Worm (Caenorhabditis elegans) whole organism, young adult: ENCODE data around the gene B0001.4.

ENCODE experiments used
- B0035.1 ChIP-seq: sonication (generic microtip); optimal IDR thresholded peaks from 2 replicates; lab custom pipeline; 2016; ENCODE audit warnings: missing genetic modification characterization, mild to moderate bottlenecking, missing compliant biosample characterization, missing genotype, missing genetic modification reagents
- B0261.1 ChIP-seq: sonication (generic microtip); optimal IDR thresholded peaks from 2 replicates; lab custom pipeline; 2016; ENCODE audit warnings: mild to moderate bottlenecking, missing genetic modification characterization, moderate library complexity, missing compliant biosample characterization
- C17E4.6 ChIP-seq: fragments of 200-800 bp; sonication (Bioruptor generic); IDR thresholded peaks from 2 replicates; pipeline ENCODE4 v1.3.6; 2022; ENCODE audit warnings: missing genetic modification reagents, missing genetic modification characterization, missing compliant biosample characterization
- F10E7.11 ChIP-seq: sonication (generic microtip); optimal IDR thresholded peaks from 2 replicates; lab custom pipeline; 2017; ENCODE audit warnings: mild to moderate bottlenecking, missing genetic modification characterization, moderate library complexity, missing compliant biosample characterization
- F33H1.4 ChIP-seq: fragments of 200-800 bp; sonication (Bioruptor generic); IDR thresholded peaks from 2 replicates; pipeline ENCODE4 v1.3.6; 2022; ENCODE audit warnings: missing genetic modification reagents, missing genetic modification characterization, missing compliant biosample characterization
- F37B4.10 ChIP-seq: fragments of 200-800 bp; sonication (Bioruptor generic); IDR thresholded peaks from 2 replicates; pipeline ENCODE4 v1.3.6; 2022; ENCODE audit warnings: missing genetic modification characterization, missing compliant biosample characterization
- F57C9.4 ChIP-seq: sonication (generic microtip); optimal IDR thresholded peaks from 2 replicates; lab custom pipeline; 2017; ENCODE audit warnings: mild to moderate bottlenecking, missing genetic modification characterization, missing compliant biosample characterization
- K12H6.12 ChIP-seq: fragments of 200-800 bp; sonication (Bioruptor generic); optimal IDR thresholded peaks from 2 replicates; lab custom pipeline; 2018; ENCODE audit warnings: mild to moderate bottlenecking, missing genetic modification characterization, missing compliant biosample characterization
- T07F8.4 ChIP-seq: sonication (generic microtip); optimal IDR thresholded peaks from 2 replicates; lab custom pipeline; 2016; ENCODE audit warnings: mild to moderate bottlenecking, missing genetic modification characterization, moderate library complexity, missing compliant biosample characterization
- Y67H2A.10 ChIP-seq: fragments of 200-800 bp; sonication (Bioruptor generic); conservative IDR thresholded peaks from 2 replicates; pipeline ENCODE4 v1.3.6; 2022; ENCODE audit warnings: missing genetic modification reagents, missing genetic modification characterization, missing compliant biosample characterization
- Y79H2A.3 ChIP-seq: fragments of 200-800 bp; sonication (Bioruptor generic); conservative IDR thresholded peaks from 2 replicates; pipeline ENCODE4 v1.3.6; 2022; ENCODE audit warnings: missing genetic modification reagents, missing genetic modification characterization, missing compliant biosample characterization
- aptf-2 ChIP-seq: fragments of 200-800 bp; sonication (Bioruptor generic); conservative IDR thresholded peaks from 2 replicates; pipeline ENCODE4 v1.3.6; 2022; ENCODE audit warnings: missing genetic modification reagents, missing genetic modification characterization, missing compliant biosample characterization
- athp-1 ChIP-seq: sonication (generic microtip); optimal IDR thresholded peaks from 2 replicates; lab custom pipeline; 2017; ENCODE audit warnings: mild to moderate bottlenecking, missing genetic modification characterization, missing compliant biosample characterization
- bed-1 ChIP-seq: fragments of 200-800 bp; sonication (Bioruptor generic); IDR thresholded peaks from 2 replicates; pipeline ENCODE4 v1.3.6; 2022; ENCODE audit warnings: missing genetic modification reagents, missing genetic modification characterization, missing compliant biosample characterization
- bed-2 ChIP-seq: fragments of 200-800 bp; sonication (Bioruptor generic); IDR thresholded peaks from 2 replicates; pipeline ENCODE4 v1.3.6; 2022; ENCODE audit warnings: missing genetic modification reagents, missing genetic modification characterization, missing compliant biosample characterization
- dpff-1 ChIP-seq: sonication (generic microtip); optimal IDR thresholded peaks from 2 replicates; lab custom pipeline; 2017; ENCODE audit warnings: mild to moderate bottlenecking, missing genetic modification characterization, missing compliant biosample characterization
- ets-4 ChIP-seq: fragments of 200-800 bp; sonication (Bioruptor generic); optimal IDR thresholded peaks from 2 replicates; lab custom pipeline; 2018; ENCODE audit warnings: mild to moderate bottlenecking, missing genetic modification characterization, missing compliant biosample characterization
- him-1 ChIP-seq: sonication (generic microtip); optimal IDR thresholded peaks from 2 replicates; lab custom pipeline; 2016; ENCODE audit warnings: missing genotype, missing genetic modification reagents, missing genetic modification characterization, missing compliant biosample characterization
- hrde-1 ChIP-seq: sonication (generic microtip); optimal IDR thresholded peaks from 2 replicates; lab custom pipeline; 2016; ENCODE audit warnings: missing genetic modification characterization, mild to moderate bottlenecking, missing compliant biosample characterization, moderate library complexity, missing genotype, missing genetic modification reagents, borderline replicate concordance
- hsf-1 ChIP-seq: fragments of 200-800 bp; sonication (Bioruptor generic); IDR thresholded peaks from 2 replicates; pipeline ENCODE4 v1.3.6; 2022; ENCODE audit warnings: missing genetic modification reagents, missing genetic modification characterization, missing compliant biosample characterization
- let-526 ChIP-seq: fragments of 200-800 bp; sonication (Bioruptor generic); IDR thresholded peaks from 2 replicates; pipeline ENCODE4 v1.3.6; 2022; ENCODE audit warnings: missing genetic modification reagents, missing genetic modification characterization, missing compliant biosample characterization
- let-607 ChIP-seq, 2 experiments: fragments of 200-800 bp in 1 of 2; sonication (Bioruptor generic) in 1 of 2; sonication (generic microtip) in 1 of 2; optimal IDR thresholded peaks; 2 replicates each; lab custom pipeline; 2016 to 2018; ENCODE audit warnings: mild to moderate bottlenecking in 2 of 2, missing compliant biosample characterization in 2 of 2, missing genetic modification characterization in 2 of 2, moderate library complexity in 2 of 2, missing genotype in 1 of 2
- lin-35 ChIP-seq, 3 experiments: fragments of 150-350 bp in 2 of 3; sonication (generic microtip) in 1 of 3; optimal IDR thresholded peaks; 2 replicates each; lab custom pipeline; 2014 to 2018; ENCODE audit warnings: missing biosample characterization in 3 of 3, missing genetic modification characterization in 3 of 3, missing genetic modification reagents in 3 of 3
- lin-54 ChIP-seq: fragments of 200-800 bp; sonication (Bioruptor generic); optimal IDR thresholded peaks from 2 replicates; lab custom pipeline; 2018; ENCODE audit warnings: mild to moderate bottlenecking, missing genetic modification characterization, missing compliant biosample characterization
- madf-3 ChIP-seq: fragments of 200-800 bp; sonication (Bioruptor generic); IDR thresholded peaks from 2 replicates; pipeline ENCODE4 v1.3.6; 2022; ENCODE audit warnings: missing genetic modification reagents, missing genetic modification characterization, missing compliant biosample characterization
- mxl-1 ChIP-seq: sonication (generic microtip); optimal IDR thresholded peaks from 2 replicates; lab custom pipeline; 2016; ENCODE audit warnings: missing genetic modification characterization, missing compliant biosample characterization
- nfya-1 ChIP-seq: sonication (generic microtip); optimal IDR thresholded peaks from 2 replicates; lab custom pipeline; 2017; ENCODE audit warnings: antibody characterized with exemption, missing compliant biosample characterization, missing genetic modification characterization, borderline replicate concordance; ENCODE audit not compliant: insufficient read depth
- pbrm-1 ChIP-seq: fragments of 200-800 bp; sonication (Bioruptor generic); IDR thresholded peaks from 2 replicates; pipeline ENCODE4 v1.3.6; 2022; ENCODE audit warnings: missing genetic modification reagents, missing genetic modification characterization, missing compliant biosample characterization
- rpc-1 ChIP-seq, 2 experiments: fragments of 150-350 bp in 1 of 2; sonication (generic microtip) in 1 of 2; optimal IDR thresholded peaks; 2 replicates each; lab custom pipeline; 2014 to 2018; ENCODE audit warnings: missing biosample characterization in 1 of 2, missing genetic modification characterization in 1 of 2, missing genetic modification reagents in 1 of 2, missing genotype in 1 of 2
- somi-1 ChIP-seq: fragments of 200-800 bp; sonication (Bioruptor generic); optimal IDR thresholded peaks from 2 replicates; lab custom pipeline; 2018; ENCODE audit warnings: mild to moderate bottlenecking, missing genetic modification characterization, missing compliant biosample characterization
- tbp1 ChIP-seq: fragments of 200-800 bp; sonication (Bioruptor generic); optimal IDR thresholded peaks from 2 replicates; lab custom pipeline; 2018; ENCODE audit warnings: mild to moderate bottlenecking, missing genetic modification characterization, missing compliant biosample characterization
- ztf-18 ChIP-seq: sonication (generic microtip); optimal IDR thresholded peaks from 2 replicates; lab custom pipeline; 2016; ENCODE audit warnings: missing genotype, mild to moderate bottlenecking, missing genetic modification characterization, missing compliant biosample characterization
- ztf-25 ChIP-seq: fragments of 200-800 bp; sonication (Bioruptor generic); IDR thresholded peaks from 2 replicates; pipeline ENCODE4 v1.3.6; 2022; ENCODE audit warnings: missing genetic modification reagents, missing genetic modification characterization, missing compliant biosample characterization
- ztf-26 ChIP-seq: sonication (generic microtip); optimal IDR thresholded peaks from 2 replicates; lab custom pipeline; 2017; ENCODE audit warnings: missing genetic modification characterization, missing compliant biosample characterization
- ztf-3 ChIP-seq: fragments of 200-800 bp; sonication (Bioruptor generic); optimal IDR thresholded peaks from 2 replicates; lab custom pipeline; 2018; ENCODE audit warnings: mild to moderate bottlenecking, missing genetic modification characterization, missing compliant biosample characterization
- ztf-6 ChIP-seq: fragments of 200-800 bp; sonication (Bioruptor generic); IDR thresholded peaks from 2 replicates; pipeline ENCODE4 v1.3.6; 2022; ENCODE audit warnings: missing genetic modification reagents, missing genetic modification characterization, missing compliant biosample characterization

Gene B0001.4

DNA sequence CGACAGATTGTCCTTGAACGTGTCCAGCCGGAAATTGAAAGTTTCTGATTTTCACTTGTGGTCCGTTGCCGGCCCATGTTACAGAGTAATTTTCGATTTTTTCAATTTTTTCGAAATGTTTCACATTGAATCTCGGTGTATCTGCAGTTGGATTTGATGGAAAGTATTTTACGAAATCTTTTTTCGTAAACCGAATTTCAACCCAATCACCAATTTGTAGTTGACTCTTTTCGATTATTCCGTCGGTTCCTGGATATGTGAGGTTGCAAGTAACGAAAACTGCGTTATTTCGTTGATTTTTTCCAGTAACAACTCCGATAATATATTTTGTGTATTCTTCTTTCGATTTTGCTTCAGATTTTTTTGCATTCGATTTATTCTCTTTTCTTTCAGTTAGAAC lies 11.6 kb upstream of the B0001.4 start:
- TF ChIP-seq dpff-1 (tag; lab: Kevin White, UChicago), result no peak
- no peak for TF ChIP-seq Y67H2A.10 (GFP tag; lab: Robert Waterston, UW)
- no peak for TF ChIP-seq T07F8.4 (tag; lab: Kevin White, UChicago)
- no peak for TF ChIP-seq Y79H2A.3 (GFP tag; lab: Robert Waterston, UW)
- TF ChIP-seq pbrm-1, result no peak
- no peak for TF ChIP-seq ztf-18 (tag; lab: Kevin White, UChicago)
- TF ChIP-seq let-526 (GFP tag; lab: Robert Waterston, UW), result no peak
- TF ChIP-seq hrde-1 (tag; lab: Kevin White, UChicago), result no peak
- TF ChIP-seq B0261.1, result no peak
- no peak for TF ChIP-seq lin-35 (GFP tag; optimal IDR thresholded peaks at IDR 0.05; lab: Kevin White, UChicago)
- no peak for TF ChIP-seq K12H6.12 (tag; lab: Kevin White, UChicago)
- TF ChIP-seq ztf-25, result no peak
- TF ChIP-seq mxl-1 (tag; lab: Kevin White, UChicago), result no peak

- TF ChIP-seq F33H1.4 (GFP tag; lab: Robert Waterston, UW), result no peak
- no peak for TF ChIP-seq F37B4.10 (GFP tag; lab: Robert Waterston, UW)
- no peak for TF ChIP-seq ets-4 (GFP tag; lab: Kevin White, UChicago)
- no peak for TF ChIP-seq B0035.1
- no peak for TF ChIP-seq aptf-2 (GFP tag; lab: Robert Waterston, UW)
- no peak for TF ChIP-seq athp-1 (tag; lab: Kevin White, UChicago)
- no peak for TF ChIP-seq bed-2 (GFP tag; lab: Robert Waterston, UW)
- no peak for TF ChIP-seq bed-1 (GFP tag; lab: Robert Waterston, UW)
- no peak for TF ChIP-seq rpc-1 (optimal IDR thresholded peaks at IDR 0.05; lab: Kevin White, UChicago)
- no peak for TF ChIP-seq rpc-1 (tag; optimal IDR thresholded peaks at IDR 0.05; lab: Kevin White, UChicago)
- no peak for TF ChIP-seq nfya-1 (tag; lab: Kevin White, UChicago)
- TF ChIP-seq him-1 (tag; lab: Kevin White, UChicago), result no peak
- no peak for TF ChIP-seq mxl-1 (tag; lab: Kevin White, UChicago)
- no peak for TF ChIP-seq let-607 (tag; optimal IDR thresholded peaks at IDR 0.05; lab: Kevin White, UChicago)
- TF ChIP-seq let-526 (GFP tag; lab: Robert Waterston, UW), result no peak
- TF ChIP-seq lin-54, result no peak
Observed at ce11 chrIV:12145681-12146080, 7.7 kb upstream of the B0001.4 start, which contains the start of gene B0001.3. B0001.3 (minus strand) TSS chrIV:12145735.

ce11 chrIV:12143231-12143630 lies 5.2 kb upstream of the B0001.4 start, which contains the start of gene B0001.5:
B0001.5 (minus strand) TSS chrIV:12143331.
- no peak for TF ChIP-seq tbp1 (GFP tag; lab: Kevin White, UChicago)
- no peak for TF ChIP-seq ztf-26
- TF ChIP-seq F57C9.4 (tag; lab: Kevin White, UChicago), result no peak
- no peak for TF ChIP-seq hsf-1 (GFP tag; lab: Robert Waterston, UW)
- TF ChIP-seq ztf-6 (GFP tag; lab: Robert Waterston, UW), result no peak
- TF ChIP-seq ztf-3, result no peak
- TF ChIP-seq madf-3 (GFP tag; lab: Robert Waterston, UW), result no peak
- no peak for TF ChIP-seq somi-1 (GFP tag; lab: Kevin White, UChicago)
- TF ChIP-seq F10E7.11 (tag; lab: Kevin White, UChicago), result no peak
- TF ChIP-seq C17E4.6 (GFP tag; lab: Robert Waterston, UW), result no peak
